Worm (Caenorhabditis elegans) whole organism, late embryonic: Measurements from ENCODE around the gene cpt-3.

Source experiments
- ama-1 ChIP-seq: fragments of 150-350 bp; optimal IDR thresholded peaks from 2 replicates; lab custom pipeline; 2014
- ceh-48 ChIP-seq: sonication (generic microtip); optimal IDR thresholded peaks from 2 replicates; lab custom pipeline; 2016; ENCODE audit warnings: missing genetic modification characterization, inconsistent platforms, missing compliant biosample characterization
- ets-4 ChIP-seq: sonication (generic microtip); optimal IDR thresholded peaks from 2 replicates; lab custom pipeline; 2016; ENCODE audit warnings: missing genetic modification characterization, missing compliant biosample characterization
- fax-1 ChIP-seq: sonication (generic microtip); optimal IDR thresholded peaks from 2 replicates; lab custom pipeline; 2016; ENCODE audit warnings: missing genotype, missing genetic modification characterization, missing compliant biosample characterization
- gmeb-2 ChIP-seq: sonication (generic microtip); optimal IDR thresholded peaks from 2 replicates; lab custom pipeline; 2016; ENCODE audit warnings: missing genetic modification characterization, inconsistent platforms, missing compliant biosample characterization
- pax-1 ChIP-seq: fragments of 150-350 bp; optimal IDR thresholded peaks from 2 replicates; lab custom pipeline; 2014; ENCODE audit warnings: missing biosample characterization, missing genetic modification characterization
- pqm-1 ChIP-seq: sonication (generic microtip); optimal IDR thresholded peaks from 2 replicates; lab custom pipeline; 2016; ENCODE audit warnings: missing genetic modification characterization, missing compliant biosample characterization
- tbx-2 ChIP-seq: sonication (generic microtip); optimal IDR thresholded peaks from 2 replicates; lab custom pipeline; 2016; ENCODE audit warnings: missing genetic modification characterization, missing compliant biosample characterization

DNA sequence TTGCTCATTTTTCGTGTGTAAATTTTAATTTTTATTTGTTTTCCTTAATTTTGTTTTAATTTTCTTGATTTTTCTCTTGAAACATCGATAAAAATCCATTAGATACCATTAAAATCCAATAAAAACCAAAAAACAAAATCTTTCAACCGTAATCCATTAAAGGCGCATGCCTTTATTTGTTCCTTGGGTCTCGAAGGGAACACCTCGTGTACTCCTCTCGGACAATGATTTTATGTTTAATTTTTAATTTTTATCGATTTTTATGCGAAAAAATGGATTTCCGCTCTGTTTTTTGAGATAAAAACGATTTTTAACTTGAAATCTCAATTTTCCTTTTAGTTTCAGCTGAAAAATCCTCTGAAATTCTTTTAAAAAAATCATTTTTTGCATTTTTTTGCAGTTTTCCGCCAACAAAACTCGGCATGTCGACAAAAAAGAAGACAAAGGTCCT is 19.3 kb downstream of the cpt-3 start, which contains the start of gene ppk-2:
- TF ChIP-seq fax-1 (tag; lab: Kevin White, UChicago) (no peak), ceh-48 (no peak), gmeb-2 (tag; lab: Kevin White, UChicago) (no peak), tbx-2 (tag; lab: Kevin White, UChicago) (no peak), pax-1 (tag; lab: Kevin White, UChicago) (no peak), pqm-1 (tag; lab: Kevin White, UChicago) (no peak), ets-4 (tag; lab: Kevin White, UChicago) (no peak), ama-1 (lab: Kevin White, UChicago) (no peak)
